Fruit fly (Drosophila melanogaster) whole organism, embryonic: ENCODE results near the gene CG32195.

ENCODE experiments used
- Asciz ChIP-seq: fragments of 200-800 bp; sonication (Bioruptor generic); optimal IDR thresholded peaks from 2 replicates; lab custom pipeline; 2017; ENCODE audit warnings: missing biosample characterization, mild to moderate bottlenecking, missing genetic modification characterization, missing genetic modification reagents
- Bdp1 ChIP-seq: fragments of 200-800 bp; sonication (Bioruptor generic); optimal IDR thresholded peaks from 3 replicates; lab custom pipeline; 2016; ENCODE audit warnings: missing biosample characterization, missing genetic modification characterization
- CG10147 ChIP-seq: fragments of 200-800 bp; sonication (Bioruptor generic); optimal IDR thresholded peaks from 2 replicates; lab custom pipeline; 2019; ENCODE audit warnings: missing biosample characterization, mild to moderate bottlenecking, missing genetic modification characterization, moderate library complexity
- CG11398 ChIP-seq: fragments of 200-800 bp; sonication (Bioruptor generic); optimal IDR thresholded peaks from 2 replicates; lab custom pipeline; 2016; ENCODE audit warnings: missing biosample characterization, missing genetic modification characterization
- CG12236 ChIP-seq: fragments of 200-800 bp; sonication (Bioruptor generic); optimal IDR thresholded peaks from 2 replicates; lab custom pipeline; 2016; ENCODE audit warnings: missing biosample characterization, missing genetic modification characterization
- CG12744 ChIP-seq: fragments of 200-800 bp; sonication (Bioruptor generic); optimal IDR thresholded peaks from 2 replicates; lab custom pipeline; 2016; ENCODE audit warnings: missing biosample characterization, missing genetic modification characterization
- CG1647 ChIP-seq: fragments of 200-800 bp; sonication (Bioruptor generic); optimal IDR thresholded peaks from 3 replicates; lab custom pipeline; 2016; ENCODE audit warnings: missing biosample characterization, missing genetic modification characterization
- CG1792 ChIP-seq: fragments of 200-800 bp; sonication (Bioruptor generic); optimal IDR thresholded peaks from 2 replicates; lab custom pipeline; 2016; ENCODE audit warnings: missing biosample characterization, missing genetic modification characterization
- CG2199 ChIP-seq: fragments of 200-800 bp; sonication (Bioruptor generic); IDR thresholded peaks from 3 replicates; pipeline ENCODE4 v1.3.6; 2022; ENCODE audit warnings: missing biosample characterization, missing genetic modification characterization
- CG3065 ChIP-seq: fragments of 200-800 bp; sonication (Bioruptor generic); optimal IDR thresholded peaks from 2 replicates; lab custom pipeline; 2016; ENCODE audit warnings: missing biosample characterization, missing genetic modification characterization
- CG33557 ChIP-seq: fragments of 200-800 bp; sonication (Bioruptor generic); optimal IDR thresholded peaks from 2 replicates; lab custom pipeline; 2019; ENCODE audit warnings: missing biosample characterization, mild to moderate bottlenecking, missing genetic modification characterization, moderate library complexity
- CG4282 ChIP-seq: fragments of 200-800 bp; sonication (Bioruptor generic); optimal IDR thresholded peaks from 2 replicates; lab custom pipeline; 2016; ENCODE audit warnings: missing biosample characterization, missing genetic modification characterization
- CG4360 ChIP-seq: fragments of 200-800 bp; sonication (Bioruptor generic); IDR thresholded peaks from 2 replicates; pipeline ENCODE4 v1.3.6; 2022; ENCODE audit warnings: missing biosample characterization, missing genetic modification characterization
- CG6765 ChIP-seq: fragments of 200-800 bp; sonication (Bioruptor generic); optimal IDR thresholded peaks from 3 replicates; lab custom pipeline; 2017; ENCODE audit warnings: missing biosample characterization, mild to moderate bottlenecking, missing genetic modification characterization
- CG6854 ChIP-seq: fragments of 200-800 bp; sonication (Bioruptor generic); optimal IDR thresholded peaks from 3 replicates; lab custom pipeline; 2017; ENCODE audit warnings: missing biosample characterization, mild to moderate bottlenecking, missing genetic modification characterization
- CG7372 ChIP-seq: fragments of 200-800 bp; sonication (Bioruptor generic); IDR thresholded peaks from 2 replicates; pipeline ENCODE4 v1.3.6; 2022; ENCODE audit warnings: missing biosample characterization, missing genetic modification characterization
- CG7963 ChIP-seq: fragments of 200-800 bp; sonication (Bioruptor generic); IDR thresholded peaks from 3 replicates; pipeline ENCODE4 v1.3.6; 2022; ENCODE audit warnings: missing biosample characterization, missing genetic modification characterization; ENCODE audit not compliant: partially characterized antibody
- CG8290 ChIP-seq, 3 experiments: fragments of 200-800 bp; sonication (Bioruptor generic); optimal IDR thresholded peaks; 2 replicates each; lab custom pipeline; 2016 to 2019; ENCODE audit warnings: missing biosample characterization in 3 of 3, missing genetic modification characterization in 3 of 3, mild to moderate bottlenecking in 2 of 3, moderate library complexity in 1 of 3
- Chrac-16 ChIP-seq: fragments of 200-800 bp; sonication (Bioruptor generic); optimal IDR thresholded peaks from 3 replicates; lab custom pipeline; 2016; ENCODE audit warnings: missing biosample characterization, missing genetic modification characterization
- Dad ChIP-seq: fragments of 200-800 bp; sonication (Bioruptor generic); optimal IDR thresholded peaks from 3 replicates; lab custom pipeline; 2016; ENCODE audit warnings: missing biosample characterization, missing genetic modification characterization
- Doc3 ChIP-seq: fragments of 200-800 bp; sonication (Bioruptor generic); IDR thresholded peaks from 3 replicates; pipeline ENCODE4 v1.3.6; 2022; ENCODE audit warnings: missing biosample characterization, missing genetic modification characterization; ENCODE audit not compliant: partially characterized antibody
- Eip74EF ChIP-seq, 2 experiments: fragments of 200-800 bp in 1 of 2; fragments of >200 bp in 1 of 2; sonication (Bioruptor generic) in 1 of 2; optimal IDR thresholded peaks; 2 replicates each; lab custom pipeline; 2017 to 2019; ENCODE audit warnings: missing biosample characterization in 2 of 2, missing genetic modification characterization in 2 of 2, mild to moderate bottlenecking in 1 of 2, moderate library complexity in 1 of 2
- Ets65A ChIP-seq: fragments of 200-800 bp; sonication (Bioruptor generic); peaks from one replicate; lab custom pipeline; 2016; ENCODE audit warnings: missing biosample characterization, missing genetic modification characterization
- Gsc ChIP-seq: fragments of 200-800 bp; sonication (Bioruptor generic); IDR thresholded peaks from 2 replicates; pipeline ENCODE4 v1.3.6; 2022; ENCODE audit warnings: missing biosample characterization, missing genetic modification characterization
- HLH4C ChIP-seq: fragments of 200-800 bp; sonication (Bioruptor generic); IDR thresholded peaks from 3 replicates; pipeline ENCODE4 v1.3.6; 2022; ENCODE audit warnings: missing biosample characterization, missing genetic modification characterization; ENCODE audit not compliant: partially characterized antibody
- Mad ChIP-seq: fragments of 200-800 bp; sonication (Bioruptor generic); optimal IDR thresholded peaks from 2 replicates; lab custom pipeline; 2016; ENCODE audit warnings: missing biosample characterization, missing genetic modification characterization
- NK7.1 ChIP-seq: fragments of 200-800 bp; sonication (Bioruptor generic); optimal IDR thresholded peaks from 3 replicates; lab custom pipeline; 2016; ENCODE audit warnings: missing biosample characterization, missing genetic modification characterization
- Opbp ChIP-seq: fragments of 200-800 bp; sonication (Bioruptor generic); IDR thresholded peaks from 3 replicates; pipeline ENCODE4 v1.3.6; 2022; ENCODE audit warnings: missing biosample characterization, missing genetic modification characterization; ENCODE audit not compliant: partially characterized antibody
- Side ChIP-seq: fragments of 200-800 bp; sonication (Bioruptor generic); optimal IDR thresholded peaks from 2 replicates; lab custom pipeline; 2016; ENCODE audit warnings: missing biosample characterization, missing genetic modification characterization
- Spps ChIP-seq: fragments of 200-800 bp; sonication (Bioruptor generic); optimal IDR thresholded peaks from 2 replicates; lab custom pipeline; 2018; ENCODE audit warnings: missing biosample characterization, mild to moderate bottlenecking, missing genetic modification characterization
- Sry-β ChIP-seq: fragments of 200-800 bp; sonication (Bioruptor generic); optimal IDR thresholded peaks from 2 replicates; lab custom pipeline; 2018; ENCODE audit warnings: missing biosample characterization, mild to moderate bottlenecking, missing genetic modification characterization, moderate library complexity
- Usf ChIP-seq: fragments of 200-800 bp; sonication (Bioruptor generic); optimal IDR thresholded peaks from 2 replicates; lab custom pipeline; 2017; ENCODE audit warnings: missing genotype, missing biosample characterization, missing genetic modification characterization
- ash1 ChIP-seq: fragments of 200-800 bp; sonication (Bioruptor generic); optimal IDR thresholded peaks from 2 replicates; lab custom pipeline; 2018; ENCODE audit warnings: missing biosample characterization, mild to moderate bottlenecking, missing genetic modification characterization
- cad ChIP-seq: fragments of >200 bp; optimal IDR thresholded peaks from 2 replicates; lab custom pipeline; 2017; ENCODE audit warnings: missing biosample characterization, missing genetic modification characterization
- chm ChIP-seq: fragments of 200-800 bp; sonication (Bioruptor generic); IDR thresholded peaks from 2 replicates; pipeline ENCODE4 v1.3.6; 2022; ENCODE audit warnings: missing biosample characterization, missing genetic modification characterization
- cwo ChIP-seq: fragments of 200-800 bp; sonication (Bioruptor generic); optimal IDR thresholded peaks from 3 replicates; lab custom pipeline; 2017; ENCODE audit warnings: missing biosample characterization, missing genetic modification characterization, mild to moderate bottlenecking, moderate library complexity, missing genetic modification reagents
- grn ChIP-seq: fragments of 200-800 bp; sonication (Bioruptor generic); optimal IDR thresholded peaks from 3 replicates; lab custom pipeline; 2017; ENCODE audit warnings: missing biosample characterization, missing genetic modification characterization
- hkb ChIP-seq, 2 experiments: fragments of 200-800 bp in 1 of 2; fragments of >200 bp in 1 of 2; sonication (Bioruptor generic) in 1 of 2; IDR thresholded peaks in 1 of 2; optimal IDR thresholded peaks in 1 of 2; 2 replicates each; pipeline versions ENCODE4 v1.3.6 to Lab custom; 2017 to 2022; ENCODE audit warnings: missing biosample characterization in 1 of 2, missing genetic modification characterization in 1 of 2
- hth ChIP-seq: fragments of >200 bp; optimal IDR thresholded peaks from 2 replicates; lab custom pipeline; 2017; ENCODE audit warnings: inconsistent platforms
- insv ChIP-seq, 2 experiments: fragments of 200-800 bp; sonication (Bioruptor generic); optimal IDR thresholded peaks; 3 replicates each; lab custom pipeline; 2016 to 2018; ENCODE audit warnings: missing biosample characterization in 2 of 2, missing genetic modification characterization in 2 of 2
- inv ChIP-seq: fragments of 200-800 bp; sonication (Bioruptor generic); IDR thresholded peaks from 2 replicates; pipeline ENCODE4 v1.3.6; 2022; ENCODE audit warnings: missing biosample characterization, missing genetic modification characterization; ENCODE audit not compliant: partially characterized antibody
- mam ChIP-seq: fragments of 200-800 bp; sonication (Bioruptor generic); optimal IDR thresholded peaks from 3 replicates; lab custom pipeline; 2016; ENCODE audit warnings: missing biosample characterization, missing genetic modification characterization
- pum ChIP-seq: fragments of 200-800 bp; sonication (Bioruptor generic); optimal IDR thresholded peaks from 2 replicates; lab custom pipeline; 2016; ENCODE audit warnings: missing biosample characterization, missing genetic modification characterization
- rib ChIP-seq: fragments of 200-800 bp; sonication (Bioruptor generic); IDR thresholded peaks from 2 replicates; pipeline ENCODE4 v1.3.6; 2022; ENCODE audit warnings: missing biosample characterization, missing genetic modification characterization
- sd ChIP-seq: fragments of 200-800 bp; sonication (Bioruptor generic); optimal IDR thresholded peaks from 3 replicates; lab custom pipeline; 2018; ENCODE audit warnings: missing biosample characterization, mild to moderate bottlenecking, missing genetic modification characterization, moderate library complexity
- sqz ChIP-seq: fragments of 200-800 bp; sonication (Bioruptor generic); optimal IDR thresholded peaks from 3 replicates; lab custom pipeline; 2018; ENCODE audit warnings: missing biosample characterization, mild to moderate bottlenecking, missing genetic modification characterization
- ssp ChIP-seq: fragments of 200-800 bp; sonication (Bioruptor generic); IDR thresholded peaks from 2 replicates; pipeline ENCODE4 v1.3.6; 2022; ENCODE audit warnings: missing biosample characterization, missing genetic modification characterization
- tap ChIP-seq: fragments of 200-800 bp; optimal IDR thresholded peaks from 3 replicates; lab custom pipeline; 2019; ENCODE audit warnings: missing biosample characterization, mild to moderate bottlenecking, missing genetic modification characterization, moderate library complexity
- tll ChIP-seq, 2 experiments: fragments of 200-800 bp in 1 of 2; fragments of >200 bp in 1 of 2; sonication (Bioruptor generic) in 1 of 2; optimal IDR thresholded peaks; 2 replicates each; lab custom pipeline; 2017 to 2019; ENCODE audit warnings: missing biosample characterization in 2 of 2, missing genetic modification characterization in 2 of 2, mild to moderate bottlenecking in 1 of 2, moderate library complexity in 1 of 2

The CG32195 gene

DNA sequence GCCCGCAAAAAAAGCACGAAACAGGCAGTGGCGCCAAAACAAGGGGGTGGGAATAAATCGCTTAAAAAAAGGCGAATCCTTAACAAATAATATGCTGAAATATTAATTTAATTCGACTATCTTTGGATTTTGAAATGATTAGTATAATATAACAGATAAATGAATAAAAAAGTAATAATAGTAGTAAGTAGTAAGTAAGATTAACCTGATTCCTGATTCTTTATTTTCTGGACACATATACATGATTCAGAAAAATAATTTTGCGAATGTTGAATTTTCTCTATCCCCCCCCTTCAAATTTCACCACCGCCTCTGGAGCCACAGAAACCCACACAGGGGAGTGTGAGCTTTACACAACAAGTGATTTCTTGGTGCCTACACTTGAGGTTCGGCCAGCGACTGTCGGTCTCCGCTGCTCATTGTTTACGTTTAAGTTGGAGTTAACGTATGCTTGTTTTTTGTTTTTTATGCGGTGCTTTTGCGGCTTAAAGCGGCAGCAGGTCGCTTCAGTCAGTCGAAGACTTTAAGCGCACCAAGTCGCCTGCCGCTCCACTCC is 35.7 kb downstream of the CG32195 start, which contains the start of gene CG7330 (continued):
- TF ChIP-seq Spps (tag; lab: Kevin White, UChicago), result no peak
- TF ChIP-seq cwo (GFP tag; lab: Kevin White, UChicago), result peak; percentile 92
- TF ChIP-seq Mad (GFP tag; lab: Kevin White, UChicago), result peak; percentile 57
- TF ChIP-seq inv (GFP tag; lab: Robert Waterston, UW), result no peak
- TF ChIP-seq HLH4C, result no peak
- no peak for TF ChIP-seq CG1792 (GFP tag; lab: Kevin White, UChicago)
- TF ChIP-seq CG7963, result no peak
- no peak for TF ChIP-seq Opbp (GFP tag; lab: Robert Waterston, UW)
- TF ChIP-seq CG11398, result no peak
- no peak for TF ChIP-seq CG33557 (GFP tag; lab: Kevin White, UChicago)
- TF ChIP-seq tll (GFP tag; optimal IDR thresholded peaks at IDR 0.05; lab: Kevin White, UChicago), result no peak
- TF ChIP-seq sqz, result peak; percentile 89
- TF ChIP-seq CG3065 (GFP tag; lab: Kevin White, UChicago), result peak; percentile 47
- no peak for TF ChIP-seq hkb (optimal IDR thresholded peaks at IDR 0.05; lab: Kevin White, UChicago)
- TF ChIP-seq hkb (GFP tag; IDR thresholded peaks at IDR 0.05; lab: Robert Waterston, UW), result no peak; the same call in none of the 2 replicates
- TF ChIP-seq pum (GFP tag; lab: Kevin White, UChicago), result no peak
- TF ChIP-seq chm (GFP tag; lab: Robert Waterston, UW), result no peak
- peak; percentile 46 for TF ChIP-seq Dad (GFP tag; lab: Kevin White, UChicago)
- TF ChIP-seq Gsc (GFP tag; lab: Robert Waterston, UW), result no peak; the same call in 1 of the 2 replicates
- no peak for TF ChIP-seq CG12744
- peak; percentile 90 for TF ChIP-seq CG6854
- TF ChIP-seq Usf (GFP tag; lab: Kevin White, UChicago), result peak; percentile 85
- TF ChIP-seq CG12236 (GFP tag; lab: Kevin White, UChicago), result no peak
- TF ChIP-seq Bdp1, result peak; percentile 25
- no peak; the same call in 1 of the 2 replicates for TF ChIP-seq rib (GFP tag; lab: Robert Waterston, UW)
- peak; percentile 81; the same call in 1 of the 2 replicates for TF ChIP-seq ssp (GFP tag; lab: Robert Waterston, UW)
- TF ChIP-seq NK7.1 (GFP tag; lab: Kevin White, UChicago), result no peak
- peak; percentile 88 for TF ChIP-seq Chrac-16
- TF ChIP-seq Ets65A (GFP tag; lab: Kevin White, UChicago), result peak; percentile 89
- no peak for TF ChIP-seq grn (GFP tag; lab: Kevin White, UChicago)
- TF ChIP-seq cad (GFP tag; lab: Kevin White, UChicago), result no peak
- peak; percentile 36 for TF ChIP-seq CG1647
- peak; percentile 25 for TF ChIP-seq Side (GFP tag; lab: Kevin White, UChicago)
- no peak for TF ChIP-seq ash1 (GFP tag; lab: Kevin White, UChicago)
- 0 out of 3 replicates have a peak, but pooled peaks have one; percentile 51 for TF ChIP-seq CG2199 (GFP tag; lab: Robert Waterston, UW)
- no peak for TF ChIP-seq hth (lab: Kevin White, UChicago)
- TF ChIP-seq Asciz (GFP tag; lab: Kevin White, UChicago), result peak; percentile 95
- peak; percentile 91 for TF ChIP-seq tap
- no peak for TF ChIP-seq CG4282 (GFP tag; lab: Kevin White, UChicago)
- peak; percentile 85; the same call in 1 of the 2 replicates for TF ChIP-seq CG7372
- peak; percentile 73 for TF ChIP-seq sd
- no peak for TF ChIP-seq Doc3 (GFP tag; lab: Robert Waterston, UW)
- TF ChIP-seq CG8290 (GFP tag; optimal IDR thresholded peaks at IDR 0.05; lab: Kevin White, UChicago), result peak; percentile 18
- peak in 1 of 2 experiments; percentile 53 for TF ChIP-seq CG8290 (tag; optimal IDR thresholded peaks at IDR 0.05; lab: Kevin White, UChicago)
- peak; percentile 91 for TF ChIP-seq CG6765 (GFP tag; lab: Kevin White, UChicago)
- peak; percentile 31; the same call in 1 of the 2 replicates for TF ChIP-seq CG4360 (GFP tag; lab: Robert Waterston, UW)
- peak in 1 of 2 experiments; percentile 55 for TF ChIP-seq insv (GFP tag; optimal IDR thresholded peaks at IDR 0.05; lab: Kevin White, UChicago)
- peak in 1 of 2 experiments; percentile 95 for TF ChIP-seq Eip74EF (GFP tag; optimal IDR thresholded peaks at IDR 0.05; lab: Kevin White, UChicago)
- no peak for TF ChIP-seq Sry-β (GFP tag; lab: Kevin White, UChicago)
- TF ChIP-seq mam (GFP tag; lab: Kevin White, UChicago), result peak; percentile 54
- TF ChIP-seq CG10147 (GFP tag; lab: Kevin White, UChicago), result peak; percentile 93
